Fruit fly (Drosophila melanogaster): Measurements from ENCODE around the gene GATAe.

GATAe gene

dm6 chr3R:15965169-15965568, 43.7 kb upstream of the GATAe start, which contains the start of the genes CG32856 and Rbf2 (continued):
- TF ChIP-seq Dip3 (GFP tag; optimal IDR thresholded peaks at IDR 0.05): peak; percentile 84
- TF ChIP-seq Lim3 (GFP tag; IDR thresholded peaks at IDR 0.05): no peak
- TF ChIP-seq CTCF (GFP tag; optimal IDR thresholded peaks at IDR 0.05): no peak
- TF ChIP-seq CG9876 (GFP tag; optimal IDR thresholded peaks at IDR 0.05): peak; percentile 42
- TF ChIP-seq vfl (GFP tag; optimal IDR thresholded peaks at IDR 0.05): peak; percentile 82
- TF ChIP-seq HmgD (GFP tag; optimal IDR thresholded peaks at IDR 0.05): no peak
- no peak for TF ChIP-seq ro (GFP tag; IDR thresholded peaks at IDR 0.05)
- no peak for TF ChIP-seq CG4328 (GFP tag; optimal IDR thresholded peaks at IDR 0.05)
- TF ChIP-seq Lhr (GFP tag; optimal IDR thresholded peaks at IDR 0.05): no peak
- peak; percentile 74 for TF ChIP-seq slou (GFP tag; optimal IDR thresholded peaks at IDR 0.05)
- no peak for TF ChIP-seq CG6272 (GFP tag; IDR thresholded peaks at IDR 0.05)
- no peak for TF ChIP-seq CG6654 (GFP tag; optimal IDR thresholded peaks at IDR 0.05)
- TF ChIP-seq Lpt (GFP tag; optimal IDR thresholded peaks at IDR 0.05): no peak
- no peak for TF ChIP-seq CG8359 (GFP tag; optimal IDR thresholded peaks at IDR 0.05; ENCODE audit: borderline replicate concordance)
- no peak for TF ChIP-seq al (GFP tag; IDR thresholded peaks at IDR 0.05)
- TF ChIP-seq HHEX (GFP tag; optimal IDR thresholded peaks at IDR 0.05): no peak
- peak; percentile 95 for TF ChIP-seq CG6791 (GFP tag; IDR thresholded peaks at IDR 0.05; ENCODE audit: partially characterized antibody)
- TF ChIP-seq run (tag; optimal IDR thresholded peaks at IDR 0.05): peak; percentile 64
- TF ChIP-seq ftz-f1 (GFP tag; optimal IDR thresholded peaks at IDR 0.05): peak; percentile 25
- peak; percentile 60 for TF ChIP-seq CG11398 (GFP tag; optimal IDR thresholded peaks at IDR 0.05)
- peak; percentile 92 for TF ChIP-seq Abd-B (GFP tag; optimal IDR thresholded peaks at IDR 0.05)
- TF ChIP-seq CG15514 (GFP tag; optimal IDR thresholded peaks at IDR 0.05): peak; percentile 59
- peak; percentile 88 for TF ChIP-seq CG12155 (GFP tag; optimal IDR thresholded peaks at IDR 0.05)
- no peak for TF ChIP-seq H15 (GFP tag; IDR thresholded peaks at IDR 0.05)
- TF ChIP-seq shn (GFP tag; optimal IDR thresholded peaks at IDR 0.05): peak; percentile 64
- no peak for TF ChIP-seq CG7928 (GFP tag; optimal IDR thresholded peaks at IDR 0.05)
- TF ChIP-seq CG2202 (tag; optimal IDR thresholded peaks at IDR 0.05): peak; percentile 61
- peak; percentile 48 for TF ChIP-seq Six4 (GFP tag; optimal IDR thresholded peaks at IDR 0.05)
- 0 out of 2 replicates have a peak, but pooled peaks have one; percentile 31 for TF ChIP-seq bowl (GFP tag; IDR thresholded peaks at IDR 0.05)
- no peak for TF ChIP-seq tgo (GFP tag; IDR thresholded peaks at IDR 0.05)
- TF ChIP-seq nerfin-1 (tag; optimal IDR thresholded peaks at IDR 0.05): peak; percentile 75
- TF ChIP-seq pum (GFP tag; optimal IDR thresholded peaks at IDR 0.05): peak; percentile 77
- no peak for TF ChIP-seq CG10959 (GFP tag; IDR thresholded peaks at IDR 0.05)
- peak; percentile 90 for TF ChIP-seq HmgZ (tag; optimal IDR thresholded peaks at IDR 0.05)
- TF ChIP-seq Dref (GFP tag; IDR thresholded peaks at IDR 0.05): peak; percentile 97
- peak; percentile 62 for TF ChIP-seq inv (GFP tag; IDR thresholded peaks at IDR 0.05; ENCODE audit: partially characterized antibody)
- TF ChIP-seq sisA (GFP tag; IDR thresholded peaks at IDR 0.05): no peak
- peak; percentile 97 for TF ChIP-seq phol (tag; optimal IDR thresholded peaks at IDR 0.05)
- no peak for TF ChIP-seq CG32532 (GFP tag; IDR thresholded peaks at IDR 0.05)
- peak; percentile 56 for TF ChIP-seq ERR (GFP tag; optimal IDR thresholded peaks at IDR 0.05)
- TF ChIP-seq grau (tag; optimal IDR thresholded peaks at IDR 0.05): peak; percentile 91
- peak; percentile 78 for TF ChIP-seq gsb-n (tag; optimal IDR thresholded peaks at IDR 0.05)
- TF ChIP-seq Chrac-16 (GFP tag; optimal IDR thresholded peaks at IDR 0.05): peak; percentile 86
- TF ChIP-seq CG6254 (GFP tag; optimal IDR thresholded peaks at IDR 0.05): peak; percentile 20
- peak; percentile 91 for TF ChIP-seq Hsf (GFP tag; optimal IDR thresholded peaks at IDR 0.05)
- TF ChIP-seq CG9215 (GFP tag; IDR thresholded peaks at IDR 0.05): no peak
- no peak for TF ChIP-seq sc (optimal IDR thresholded peaks at IDR 0.05)
- no peak for TF ChIP-seq sc (GFP tag; optimal IDR thresholded peaks at IDR 0.05)
- TF ChIP-seq usp (GFP tag; optimal IDR thresholded peaks at IDR 0.05): no peak
- peak; percentile 77 for TF ChIP-seq CG14014 (GFP tag; IDR thresholded peaks at IDR 0.05)
- 0 out of 3 replicates have a peak, but pooled peaks have one; percentile 16 for TF ChIP-seq CG7357 (GFP tag; IDR thresholded peaks at IDR 0.05)
- TF ChIP-seq corto (GFP tag; optimal IDR thresholded peaks at IDR 0.05): no peak
- TF ChIP-seq CG6689 (GFP tag; IDR thresholded peaks at IDR 0.05): no peak

All from whole organism, embryonic.